Worm (Caenorhabditis elegans): ENCODE data around the gene srh-30.

DNA sequence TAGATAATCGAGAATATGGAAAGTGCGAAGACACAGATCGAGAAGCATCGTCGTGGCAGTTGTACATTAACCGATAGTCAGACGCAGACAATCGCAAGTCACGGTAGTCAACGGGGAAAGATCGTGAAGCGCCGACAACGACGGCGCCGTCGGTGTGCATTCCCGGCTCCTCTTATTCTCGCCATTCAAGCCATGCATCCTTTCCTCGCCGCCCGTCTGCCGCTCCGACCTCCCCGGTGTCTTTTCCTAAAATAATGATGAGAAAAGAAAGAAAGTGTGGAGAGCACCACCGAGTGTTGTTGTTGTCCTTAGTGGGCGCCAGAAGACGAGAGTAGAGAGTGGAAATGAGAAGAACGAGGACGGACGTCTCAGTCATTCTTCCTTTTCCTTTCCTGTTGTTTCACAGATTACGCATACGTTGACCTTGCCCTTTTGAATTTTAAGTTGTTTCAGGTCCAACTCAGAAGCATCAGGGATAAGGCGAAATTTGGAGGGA is 22.2 kb upstream of the srh-30 start, which contains the start of gene ZC404.1:
- TF ChIP-seq K02D7.2 (tag; optimal IDR thresholded peaks at IDR 0.05), result no peak
- no peak for TF ChIP-seq eyg-1 (tag; optimal IDR thresholded peaks at IDR 0.05)

Measured in whole organism, late embryonic.